Fruit fly (Drosophila melanogaster) whole organism, wandering third instar larva: ENCODE results near the gene UbcE2H.
A peak's percentile ranks its signal among the peaks of the same experiment; 100 is the strongest.

Source experiments
- Abd-B ChIP-seq: fragments of >200 bp; optimal IDR thresholded peaks from 2 replicates; lab custom pipeline; 2017; ENCODE audit warnings: missing biosample characterization, missing genetic modification characterization
- CG32264 ChIP-seq: fragments of 200-800 bp; sonication (Bioruptor generic); optimal IDR thresholded peaks from 2 replicates; lab custom pipeline; 2016; ENCODE audit warnings: missing biosample characterization, missing genetic modification characterization
- CG9705 ChIP-seq: fragments of 200-800 bp; sonication (Bioruptor generic); optimal IDR thresholded peaks from 2 replicates; lab custom pipeline; 2018; ENCODE audit warnings: missing biosample characterization, mild to moderate bottlenecking, missing genetic modification characterization
- Dfd ChIP-seq: fragments of >200 bp; optimal IDR thresholded peaks from 2 replicates; lab custom pipeline; 2017; ENCODE audit warnings: missing biosample characterization, missing genetic modification characterization
- Dif ChIP-seq: fragments of 200-275, 200-300 bp; sonication (Bioruptor generic); optimal IDR thresholded peaks from 2 replicates; lab custom pipeline; 2018; ENCODE audit warnings: missing biosample characterization, missing genetic modification characterization; ENCODE audit not compliant: partially characterized antibody
- GATAd ChIP-seq: sonication (Bioruptor generic); optimal IDR thresholded peaks from 2 replicates; lab custom pipeline; 2016; ENCODE audit warnings: missing biosample characterization, missing genetic modification characterization
- HLH106 ChIP-seq: fragments of 200-800 bp; optimal IDR thresholded peaks from 3 replicates; lab custom pipeline; 2019; ENCODE audit warnings: missing biosample characterization, mild to moderate bottlenecking, missing genetic modification characterization, moderate library complexity
- Hnf4 ChIP-seq: fragments of 200-800 bp; sonication (Bioruptor generic); optimal IDR thresholded peaks from 2 replicates; lab custom pipeline; 2016; ENCODE audit warnings: missing biosample characterization, mild to moderate bottlenecking, missing genetic modification characterization
- Hr83 ChIP-seq: fragments of 200-300 bp; sonication (Bioruptor generic); optimal IDR thresholded peaks from 2 replicates; lab custom pipeline; 2016; ENCODE audit warnings: missing biosample characterization, mild to moderate bottlenecking, missing genetic modification characterization, moderate library complexity; ENCODE audit not compliant: poor library complexity, severe bottlenecking
- Jra ChIP-seq: sonication (Bioruptor generic); optimal IDR thresholded peaks from 2 replicates; lab custom pipeline; 2016; ENCODE audit warnings: missing biosample characterization, missing genetic modification characterization
- Mio ChIP-seq: sonication (Bioruptor generic); optimal IDR thresholded peaks from 2 replicates; lab custom pipeline; 2016; ENCODE audit warnings: missing biosample characterization, missing genetic modification characterization
- Myc ChIP-seq: fragments of >200 bp; optimal IDR thresholded peaks from 2 replicates; lab custom pipeline; 2017
- N ChIP-seq: fragments of >200 bp; optimal IDR thresholded peaks from 2 replicates; lab custom pipeline; 2018; ENCODE audit warnings: missing biosample characterization, missing external identifiers, missing genetic modification characterization
- OdsH ChIP-seq: fragments of 200-800 bp; sonication (Bioruptor generic); optimal IDR thresholded peaks from 2 replicates; lab custom pipeline; 2016; ENCODE audit warnings: missing biosample characterization, mild to moderate bottlenecking, missing genetic modification characterization
- Rel ChIP-seq, 2 experiments: fragments of 200-800 bp; sonication (Bioruptor generic) in 1 of 2; optimal IDR thresholded peaks; 2 replicates in 1 of 2; 3 replicates in 1 of 2; lab custom pipeline; 2016 to 2019; ENCODE audit warnings: mild to moderate bottlenecking in 2 of 2, missing biosample characterization in 2 of 2, missing genetic modification characterization in 2 of 2, moderate library complexity in 1 of 2
- Sp1 ChIP-seq: fragments of 200-800 bp; sonication (Bioruptor generic); optimal IDR thresholded peaks from 3 replicates; lab custom pipeline; 2019; ENCODE audit warnings: missing biosample characterization, mild to moderate bottlenecking, missing genetic modification characterization, moderate library complexity
- Vsx2 ChIP-seq: fragments of 200-300, 225-300 bp; sonication (Bioruptor generic); optimal IDR thresholded peaks from 2 replicates; lab custom pipeline; 2018; ENCODE audit warnings: missing biosample characterization, missing genetic modification characterization; ENCODE audit not compliant: partially characterized antibody
- br ChIP-seq: fragments of 200-800 bp; sonication (Bioruptor generic); optimal IDR thresholded peaks from 2 replicates; lab custom pipeline; 2016; ENCODE audit warnings: missing biosample characterization, missing genetic modification characterization
- dl ChIP-seq, 2 experiments: fragments of 175-275, 200-275 bp in 1 of 2; fragments of 200-275 bp in 1 of 2; sonication (Bioruptor generic); optimal IDR thresholded peaks; lab custom pipeline; 2018; ENCODE audit warnings: mild to moderate bottlenecking in 2 of 2, missing biosample characterization in 2 of 2, missing genetic modification characterization in 2 of 2, moderate library complexity in 2 of 2; ENCODE audit not compliant: partially characterized antibody in 2 of 2, insufficient read depth in 1 of 2
- dmrt93B ChIP-seq: fragments of 200-800 bp; sonication (Bioruptor generic); optimal IDR thresholded peaks from 2 replicates; lab custom pipeline; 2018; ENCODE audit warnings: missing biosample characterization, mild to moderate bottlenecking, missing genetic modification characterization
- ey ChIP-seq: fragments of 200-800 bp; sonication (Bioruptor generic); optimal IDR thresholded peaks from 2 replicates; lab custom pipeline; 2016; ENCODE audit warnings: missing biosample characterization, missing genetic modification characterization
- foxo ChIP-seq, 2 experiments: fragments of 200-800 bp; sonication (Bioruptor generic); optimal IDR thresholded peaks; 2 replicates in 1 of 2; 3 replicates in 1 of 2; lab custom pipeline; 2016 to 2017; ENCODE audit warnings: missing biosample characterization in 2 of 2, missing genetic modification characterization in 2 of 2
- fru ChIP-seq: fragments of 200-800 bp; sonication (Bioruptor generic); optimal IDR thresholded peaks from 3 replicates; lab custom pipeline; 2016; ENCODE audit warnings: missing biosample characterization, mild to moderate bottlenecking, missing genetic modification characterization
- h ChIP-seq: fragments of 200-800 bp; sonication (Bioruptor generic); optimal IDR thresholded peaks from 3 replicates; lab custom pipeline; 2016; ENCODE audit warnings: missing biosample characterization, mild to moderate bottlenecking, missing genetic modification characterization
- lola ChIP-seq: fragments of >200 bp; optimal IDR thresholded peaks from 2 replicates; lab custom pipeline; 2017; ENCODE audit warnings: missing biosample characterization, missing genetic modification characterization
- psq ChIP-seq: fragments of 200-800 bp; sonication (Bioruptor generic); optimal IDR thresholded peaks from 3 replicates; lab custom pipeline; 2017; ENCODE audit warnings: missing biosample characterization, mild to moderate bottlenecking, missing genetic modification characterization, moderate library complexity
- rgr ChIP-seq: fragments of 200-800 bp; sonication (Bioruptor generic); optimal IDR thresholded peaks from 3 replicates; lab custom pipeline; 2016; ENCODE audit warnings: missing biosample characterization, mild to moderate bottlenecking, missing genetic modification characterization
- sv ChIP-seq: fragments of 200-800 bp; sonication (Bioruptor generic); optimal IDR thresholded peaks from 3 replicates; lab custom pipeline; 2016; ENCODE audit warnings: missing biosample characterization, missing genetic modification characterization
- tai ChIP-seq: sonication (Bioruptor generic); optimal IDR thresholded peaks from 2 replicates; lab custom pipeline; 2016; ENCODE audit warnings: missing biosample characterization, missing genetic modification characterization
- usp ChIP-seq: fragments of >200 bp; optimal IDR thresholded peaks from 2 replicates; lab custom pipeline; 2017; ENCODE audit warnings: missing biosample characterization, missing genetic modification characterization
- woc ChIP-seq: sonication (Bioruptor generic); optimal IDR thresholded peaks from 2 replicates; lab custom pipeline; 2016; ENCODE audit warnings: missing biosample characterization, mild to moderate bottlenecking, missing genetic modification characterization

UbcE2H gene

DNA sequence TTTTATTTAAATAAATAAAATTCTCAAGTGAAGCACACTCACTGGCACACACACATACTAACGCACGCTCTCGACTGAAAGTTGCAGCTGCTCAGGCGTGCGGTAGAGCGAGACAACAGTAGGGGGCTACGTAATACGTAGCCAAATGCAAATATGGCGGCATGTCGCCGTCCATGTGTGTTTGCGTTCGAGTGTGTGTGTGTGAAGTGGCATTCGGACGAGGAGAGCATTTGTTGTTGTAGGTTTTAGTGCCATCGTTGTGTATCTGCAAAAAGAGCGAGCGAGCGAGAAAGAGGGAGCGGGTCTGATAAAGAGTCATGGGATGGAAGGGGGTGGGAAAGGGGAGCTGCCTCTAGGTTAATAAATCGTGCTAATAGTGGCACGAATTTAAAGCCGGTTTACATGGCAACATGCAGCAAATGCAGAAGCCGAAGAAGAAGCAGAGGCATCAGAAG lies 35.4 kb downstream of the UbcE2H start (continued):
- TF ChIP-seq Myc (lab: Kevin White, UChicago) (no peak), Hnf4 (peak; percentile 59), Rel (GFP tag; optimal IDR thresholded peaks at IDR 0.05; lab: Kevin White, UChicago) (peak; percentile 22), Rel (tag; optimal IDR thresholded peaks at IDR 0.05; lab: Kevin White, UChicago) (peak; percentile 85)

DNA sequence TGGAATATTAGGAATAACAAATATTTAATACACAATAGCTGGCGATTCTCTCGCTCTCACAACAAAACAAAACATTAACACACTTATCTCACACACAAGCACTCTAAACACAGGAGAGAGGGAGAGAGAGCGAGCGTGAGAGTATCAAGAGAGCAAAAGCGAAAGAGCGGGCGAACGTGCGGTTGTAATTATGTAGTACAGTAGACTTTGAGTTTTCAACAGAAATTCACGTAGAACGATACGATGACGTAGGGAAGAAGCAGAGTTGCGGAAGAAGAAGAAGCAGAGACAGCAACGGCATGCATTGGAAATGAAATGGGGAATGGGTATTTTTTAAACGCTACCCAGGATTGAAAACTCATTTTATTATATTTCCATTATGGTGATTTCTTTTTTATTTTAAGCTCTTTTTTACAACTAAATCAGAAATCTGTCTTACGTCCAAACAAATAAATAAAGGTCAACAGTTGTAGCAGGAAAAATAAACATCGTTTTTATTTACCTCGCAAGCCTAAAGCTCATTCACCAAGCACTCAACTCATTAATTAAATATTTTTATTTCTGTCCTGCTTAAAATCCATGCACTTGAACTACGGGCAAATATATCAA lies 35.9 kb downstream of the UbcE2H start:
- no peak for TF ChIP-seq h (GFP tag; lab: Kevin White, UChicago)
- TF ChIP-seq sv (GFP tag; lab: Kevin White, UChicago), result no peak
- no peak for TF ChIP-seq br
- TF ChIP-seq Hr83 (GFP tag; lab: Kevin White, UChicago), result peak; percentile 43
- no peak for TF ChIP-seq Mio
- peak; percentile 92 for TF ChIP-seq Dif (GFP tag; lab: Kevin White, UChicago)
- TF ChIP-seq Abd-B (GFP tag; lab: Kevin White, UChicago), result no peak
- no peak for TF ChIP-seq woc (GFP tag; lab: Kevin White, UChicago)
- no peak for TF ChIP-seq usp (GFP tag; lab: Kevin White, UChicago)
- TF ChIP-seq HLH106 (tag; lab: Kevin White, UChicago), result no peak
- TF ChIP-seq CG9705 (GFP tag; lab: Kevin White, UChicago), result no peak
- no peak for TF ChIP-seq CG32264 (GFP tag; lab: Kevin White, UChicago)
- TF ChIP-seq OdsH (GFP tag; lab: Kevin White, UChicago), result no peak
- no peak for TF ChIP-seq foxo (GFP tag; optimal IDR thresholded peaks at IDR 0.05; lab: Kevin White, UChicago)
- peak; percentile 74 for TF ChIP-seq Vsx2 (GFP tag; lab: Kevin White, UChicago)
- TF ChIP-seq Dfd, result no peak
- peak; percentile 95 to 96 for TF ChIP-seq dl (GFP tag; optimal IDR thresholded peaks at IDR 0.05; lab: Kevin White, UChicago; ENCODE audit: insufficient read depth in 1 of 2, partially characterized antibody in 2 of 2)
- TF ChIP-seq dmrt93B (GFP tag; lab: Kevin White, UChicago), result no peak

DNA sequence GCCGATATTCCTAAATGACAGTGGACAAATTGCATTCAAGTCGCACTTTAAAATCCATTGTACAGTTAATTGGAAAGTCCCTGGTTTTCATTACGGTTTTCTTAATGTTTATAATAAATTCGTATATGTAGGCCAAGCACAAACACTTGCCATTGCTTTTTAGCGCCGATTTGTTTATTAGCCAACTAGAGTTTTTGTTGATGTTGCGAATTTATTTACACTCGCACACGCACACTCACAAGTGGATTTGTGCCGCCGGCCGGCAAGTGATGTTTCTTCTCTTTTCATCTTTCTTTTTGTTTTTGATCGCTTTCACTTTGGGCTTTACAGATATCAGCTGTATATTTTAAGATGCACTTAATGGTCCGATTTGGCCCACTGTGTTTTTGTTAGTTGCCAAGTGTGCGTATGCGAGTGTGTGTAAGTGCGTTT lies 36.5 kb downstream of the UbcE2H start:
- TF ChIP-seq CG9705 (GFP tag; lab: Kevin White, UChicago) (peak; percentile 62), psq (peak; percentile 52), ey (GFP tag; lab: Kevin White, UChicago) (peak; percentile 74), CG32264 (GFP tag; lab: Kevin White, UChicago) (no peak), HLH106 (tag; lab: Kevin White, UChicago) (peak; percentile 74), N (no peak), Sp1 (GFP tag; lab: Kevin White, UChicago) (peak; percentile 74), foxo (GFP tag; optimal IDR thresholded peaks at IDR 0.05; lab: Kevin White, UChicago) (peak in 1 of 2 experiments; percentile 71), Mio (no peak), sv (GFP tag; lab: Kevin White, UChicago) (peak; percentile 72), Jra (GFP tag; lab: Kevin White, UChicago) (no peak), tai (no peak), woc (GFP tag; lab: Kevin White, UChicago) (peak; percentile 72), GATAd (GFP tag; lab: Kevin White, UChicago) (no peak), h (GFP tag; lab: Kevin White, UChicago) (peak; percentile 59), dmrt93B (GFP tag; lab: Kevin White, UChicago) (peak; percentile 61), fru (GFP tag; lab: Kevin White, UChicago) (peak; percentile 63), lola (GFP tag; lab: Kevin White, UChicago) (no peak), OdsH (GFP tag; lab: Kevin White, UChicago) (peak; percentile 37), br (peak; percentile 69), dl (GFP tag; optimal IDR thresholded peaks at IDR 0.05; lab: Kevin White, UChicago; ENCODE audit: insufficient read depth in 1 of 2, partially characterized antibody in 2 of 2) (no peak), rgr (GFP tag; lab: Kevin White, UChicago) (peak; percentile 53), Hr83 (GFP tag; lab: Kevin White, UChicago) (no peak)
